Worm (Caenorhabditis elegans) whole organism, L3 larva: ENCODE measurements around the gene spl-3.

Experiments used
- R02D3.7 ChIP-seq: fragments of 150-350 bp; optimal IDR thresholded peaks from 2 replicates; lab custom pipeline; 2014; ENCODE audit warnings: missing biosample characterization, missing genetic modification characterization
- ceh-28 ChIP-seq: fragments of 150-350 bp; optimal IDR thresholded peaks from 2 replicates; lab custom pipeline; 2014; ENCODE audit warnings: missing biosample characterization, missing genetic modification reagents, missing genetic modification characterization
- egl-27 ChIP-seq: sonication (generic microtip); optimal IDR thresholded peaks from 4 replicates; lab custom pipeline; 2017; ENCODE audit warnings: missing biosample characterization, missing genetic modification reagents, missing genetic modification characterization
- nhr-43 ChIP-seq: sonication (generic microtip); optimal IDR thresholded peaks from 2 replicates; lab custom pipeline; 2016; ENCODE audit warnings: mild to moderate bottlenecking, missing genetic modification characterization, missing compliant biosample characterization; ENCODE audit not compliant: poor library complexity, severe bottlenecking
- pha-4 ChIP-seq: fragments of 150-350 bp; optimal IDR thresholded peaks from 2 replicates; lab custom pipeline; 2014; ENCODE audit warnings: missing biosample characterization, missing genetic modification reagents, missing genetic modification characterization

DNA sequence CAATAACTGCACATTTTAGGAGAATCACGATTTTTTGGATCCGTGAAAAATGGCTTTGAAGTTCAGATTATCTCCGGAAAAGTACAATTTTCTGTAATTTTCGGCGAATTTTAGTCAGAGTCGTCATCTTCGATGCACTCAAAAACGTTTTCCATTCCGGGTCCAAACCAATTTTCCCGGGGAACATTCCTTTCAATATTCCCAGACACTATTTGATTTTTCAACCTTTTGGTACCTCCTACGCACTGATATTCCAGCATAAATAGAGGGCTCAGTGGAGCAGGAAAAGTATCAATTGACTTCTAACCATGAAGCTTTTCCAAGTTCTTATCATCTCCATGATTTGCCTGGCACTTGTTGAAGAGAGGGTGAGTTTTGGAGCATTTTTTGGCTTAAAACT lies 38.7 kb downstream of the spl-3 start, which contains the start of gene W09G12.6:
- TF ChIP-seq nhr-43 (no peak), ceh-28 (tag; lab: Kevin White, UChicago) (no peak), pha-4 (tag; lab: Kevin White, UChicago) (no peak), egl-27 (tag; lab: Kevin White, UChicago) (no peak), R02D3.7 (no peak)
